Fruit fly (Drosophila melanogaster) whole organism, embryonic: Measurements from ENCODE around the gene CG11790.

ENCODE experiments used
- Bteb2 ChIP-seq: fragments of 200-800 bp; sonication (Bioruptor generic); optimal IDR thresholded peaks from 2 replicates; lab custom pipeline; 2016; ENCODE audit warnings: missing biosample characterization, missing genetic modification characterization
- CG13287 ChIP-seq: fragments of 200-800 bp; sonication (Bioruptor generic); IDR thresholded peaks from 2 replicates; pipeline ENCODE4 v1.3.6; 2022; ENCODE audit warnings: missing biosample characterization, missing genetic modification characterization; ENCODE audit not compliant: partially characterized antibody
- CG2199 ChIP-seq: fragments of 200-800 bp; sonication (Bioruptor generic); IDR thresholded peaks from 3 replicates; pipeline ENCODE4 v1.3.6; 2022; ENCODE audit warnings: missing biosample characterization, missing genetic modification characterization
- Ptx1 ChIP-seq: fragments of 200-800 bp; sonication (Bioruptor generic); IDR thresholded peaks from 2 replicates; pipeline ENCODE4 v1.3.6; 2022; ENCODE audit warnings: missing biosample characterization, missing genetic modification characterization
- ash1 ChIP-seq: fragments of 200-800 bp; sonication (Bioruptor generic); optimal IDR thresholded peaks from 2 replicates; lab custom pipeline; 2018; ENCODE audit warnings: missing biosample characterization, mild to moderate bottlenecking, missing genetic modification characterization
- bowl ChIP-seq: fragments of 200-800 bp; sonication (Bioruptor generic); IDR thresholded peaks from 2 replicates; pipeline ENCODE4 v1.3.6; 2022; ENCODE audit warnings: missing biosample characterization, missing genetic modification characterization
- h ChIP-seq: fragments of >200 bp; optimal IDR thresholded peaks from 2 replicates; lab custom pipeline; 2017
- jumu ChIP-seq: fragments of 200-800 bp; sonication (Bioruptor generic); optimal IDR thresholded peaks from 3 replicates; lab custom pipeline; 2016; ENCODE audit warnings: missing biosample characterization, missing genetic modification characterization
- prd ChIP-seq, 3 experiments: fragments of >200 bp in 2 of 3; fragments of 200-800 bp in 1 of 3; sonication (Bioruptor generic) in 1 of 3; optimal IDR thresholded peaks in 2 of 3; IDR thresholded peaks in 1 of 3; 2 replicates in 2 of 3; 3 replicates in 1 of 3; pipeline versions ENCODE4 v1.3.6 to Lab custom; 2017 to 2022; ENCODE audit warnings: missing biosample characterization in 1 of 3, missing genetic modification characterization in 1 of 3
- ssp ChIP-seq: fragments of 200-800 bp; sonication (Bioruptor generic); IDR thresholded peaks from 2 replicates; pipeline ENCODE4 v1.3.6; 2022; ENCODE audit warnings: missing biosample characterization, missing genetic modification characterization
- toy ChIP-seq: fragments of 200-800 bp; sonication (Bioruptor generic); IDR thresholded peaks from 2 replicates; pipeline ENCODE4 v1.3.6; 2022; ENCODE audit warnings: missing biosample characterization, missing genetic modification characterization

- TF ChIP-seq CG13287 (GFP tag; lab: Robert Waterston, UW) (no peak), Ptx1 (no peak), Bteb2 (no peak), prd (optimal IDR thresholded peaks at IDR 0.05; lab: Kevin White, UChicago) (no peak), prd (GFP tag; IDR thresholded peaks at IDR 0.05; lab: Robert Waterston, UW) (no peak), bowl (GFP tag; lab: Robert Waterston, UW) (no peak), h (lab: Kevin White, UChicago) (no peak), ssp (GFP tag; lab: Robert Waterston, UW) (no peak), ash1 (no peak), jumu (GFP tag; lab: Kevin White, UChicago) (no peak), toy (GFP tag; lab: Robert Waterston, UW) (no peak), CG2199 (no peak)
Measured at dm6 chr3R:25051441-25052097, 4.1 kb downstream of the CG11790 start.
